Worm (Caenorhabditis elegans) whole organism, L1 larva: ENCODE results near the gene ncx-2.

ENCODE experiments used
- ceh-82 ChIP-seq, 3 experiments: fragments of 150-350 bp in 1 of 3; sonication (generic microtip) in 2 of 3; optimal IDR thresholded peaks; 2 replicates each; lab custom pipeline; 2014 to 2017; ENCODE audit warnings: missing biosample characterization in 3 of 3, missing genetic modification characterization in 3 of 3
- hlh-17 ChIP-seq: fragments of 200-800 bp; sonication (Bioruptor generic); optimal IDR thresholded peaks from 2 replicates; lab custom pipeline; 2018; ENCODE audit warnings: missing genetic modification characterization, mild to moderate bottlenecking, missing compliant biosample characterization, moderate library complexity, borderline replicate concordance
- jun-1 ChIP-seq: fragments of 150-350 bp; optimal IDR thresholded peaks from 2 replicates; lab custom pipeline; 2014; ENCODE audit warnings: missing biosample characterization, missing genetic modification reagents, missing genetic modification characterization
- lin-39 ChIP-seq: fragments of 150-350 bp; optimal IDR thresholded peaks from 2 replicates; lab custom pipeline; 2014; ENCODE audit warnings: missing biosample characterization, missing genetic modification reagents, missing genetic modification characterization
- nhr-237 ChIP-seq: fragments of 150-350 bp; optimal IDR thresholded peaks from 2 replicates; lab custom pipeline; 2014; ENCODE audit warnings: missing biosample characterization, missing genetic modification characterization
- nhr-76 ChIP-seq: sonication (generic microtip); optimal IDR thresholded peaks from 2 replicates; lab custom pipeline; 2017; ENCODE audit warnings: missing biosample characterization, missing genetic modification characterization
- skn-1 ChIP-seq: fragments of 150-350 bp; optimal IDR thresholded peaks from 2 replicates; lab custom pipeline; 2014; ENCODE audit warnings: missing biosample characterization, missing genetic modification characterization

ce11 chrV:5358772-5359171 is 55.3 kb downstream of the ncx-2 start, which contains the start of gene nhr-216:
- TF ChIP-seq ceh-82 (tag; optimal IDR thresholded peaks at IDR 0.05; lab: Kevin White, UChicago) (no peak), skn-1 (tag; lab: Kevin White, UChicago) (no peak), lin-39 (tag; lab: Kevin White, UChicago) (no peak), nhr-76 (tag; lab: Kevin White, UChicago) (no peak), jun-1 (tag; lab: Kevin White, UChicago) (no peak), nhr-237 (no peak), hlh-17 (no peak)
